Worm (Caenorhabditis elegans): ENCODE results near the gene C32B5.13.

DNA sequence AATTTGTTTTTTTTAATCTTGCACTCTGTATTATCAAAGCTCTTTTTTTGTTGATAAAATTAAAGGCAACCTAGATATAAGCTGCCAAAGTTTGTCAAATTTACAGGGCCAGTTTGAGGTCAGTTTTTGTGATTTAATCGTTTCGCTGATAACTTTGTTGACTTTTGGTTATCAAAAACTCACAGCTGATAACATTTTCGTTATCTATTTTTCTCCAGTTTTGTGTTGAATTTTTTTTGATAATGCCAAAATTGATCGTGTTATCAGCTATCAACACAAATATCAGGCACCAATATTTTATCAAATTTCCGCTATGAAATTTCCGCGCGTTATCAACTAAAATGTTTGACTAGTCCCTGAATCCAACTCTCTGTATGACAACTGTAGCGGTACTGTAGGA lies 46.7 kb downstream of the C32B5.13 start:
- no peak for TF ChIP-seq nhr-237 (tag; optimal IDR thresholded peaks at IDR 0.05)
- TF ChIP-seq ceh-83 (GFP tag; optimal IDR thresholded peaks at IDR 0.05) = no peak
- no peak for TF ChIP-seq nhr-28 (tag; optimal IDR thresholded peaks at IDR 0.05)
- no peak for TF ChIP-seq unc-62 (GFP tag; optimal IDR thresholded peaks at IDR 0.05)
- TF ChIP-seq ces-1 (GFP tag; optimal IDR thresholded peaks at IDR 0.05) = no peak
- TF ChIP-seq elt-3 (tag; optimal IDR thresholded peaks at IDR 0.05) = no peak
- TF ChIP-seq lsy-2 (tag; optimal IDR thresholded peaks at IDR 0.05) = no peak
- TF ChIP-seq mab-5 (tag; optimal IDR thresholded peaks at IDR 0.05) = no peak
- no peak for TF ChIP-seq snpc-4 (tag; optimal IDR thresholded peaks at IDR 0.05)
- TF ChIP-seq nhr-76 (tag; optimal IDR thresholded peaks at IDR 0.05) = no peak
- no peak for TF ChIP-seq lin-13 (tag; optimal IDR thresholded peaks at IDR 0.05)
